Fruit fly (Drosophila melanogaster): ENCODE data around the gene Tfb4.

dm6 chr2L:1120206-1120902 is 30.1 kb downstream of the Tfb4 start:
- TF ChIP-seq cic (GFP tag; optimal IDR thresholded peaks at IDR 0.05) (peak; percentile 51), CG1620 (GFP tag; optimal IDR thresholded peaks at IDR 0.05) (no peak), Hr96 (GFP tag; optimal IDR thresholded peaks at IDR 0.05) (no peak), CG12768 (GFP tag; optimal IDR thresholded peaks at IDR 0.05) (no peak), CG33017 (tag; optimal IDR thresholded peaks at IDR 0.05) (no peak), bab1 (GFP tag; optimal IDR thresholded peaks at IDR 0.05) (no peak), CG7045 (GFP tag; optimal IDR thresholded peaks at IDR 0.05) (no peak)
